Worm (Caenorhabditis elegans) whole organism, midembryonic: Measurements from ENCODE around the gene F38H4.4.

Experiments
- T22C8.4 ChIP-seq: fragments of 200-800 bp; sonication (Bioruptor generic); IDR thresholded peaks from 2 replicates; pipeline ENCODE4 v1.3.6; 2022; ENCODE audit warnings: missing genetic modification characterization, missing compliant biosample characterization
- flt-1 ChIP-seq: fragments of 200-800 bp; sonication (Bioruptor generic); IDR thresholded peaks from 2 replicates; pipeline ENCODE4 v1.3.6; 2022; ENCODE audit warnings: missing genetic modification characterization, missing compliant biosample characterization

DNA sequence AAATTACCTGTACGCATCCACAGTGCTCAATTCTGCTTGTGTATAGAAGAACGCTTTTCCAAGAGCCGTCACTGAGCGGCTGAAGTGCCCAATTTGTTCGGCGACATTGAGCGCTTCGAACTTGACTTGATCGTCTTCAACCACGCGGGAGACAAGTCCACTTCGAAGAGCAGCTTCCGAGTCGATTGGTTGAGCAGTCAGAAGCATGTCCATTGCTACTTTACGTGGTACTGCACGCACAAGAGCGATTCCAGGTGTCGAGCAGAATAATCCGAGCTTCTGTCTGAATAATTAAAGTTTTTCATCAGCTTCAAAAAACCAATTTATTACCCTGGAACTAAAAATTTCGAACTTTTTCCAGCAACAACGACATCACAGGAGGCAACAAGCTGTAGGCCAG, 7.4 kb downstream of the F38H4.4 start:
- TF ChIP-seq T22C8.4 (GFP tag; lab: Robert Waterston, UW) (no peak), flt-1 (no peak)
